Worm (Caenorhabditis elegans) whole organism, L1 larva: ENCODE data around the gene F19B10.3.
A peak's percentile ranks its signal among the peaks of the same experiment; 100 is the strongest.

ENCODE experiments used
- F16B12.6 ChIP-seq: fragments of 150-350 bp; optimal IDR thresholded peaks from 2 replicates; lab custom pipeline; 2014; ENCODE audit warnings: missing biosample characterization, missing genetic modification characterization
- aha-1 ChIP-seq: fragments of 150-350 bp; optimal IDR thresholded peaks from 2 replicates; lab custom pipeline; 2014; ENCODE audit warnings: missing biosample characterization, missing genetic modification characterization
- aly-2 ChIP-seq: fragments of 150-350 bp; optimal IDR thresholded peaks from 2 replicates; lab custom pipeline; 2014; ENCODE audit warnings: missing biosample characterization, missing genetic modification characterization
- ceh-8 ChIP-seq: fragments of 200-800 bp; sonication (Bioruptor generic); optimal IDR thresholded peaks from 2 replicates; lab custom pipeline; 2018; ENCODE audit warnings: mild to moderate bottlenecking, missing genetic modification characterization, moderate library complexity, missing compliant biosample characterization
- ceh-90 ChIP-seq: sonication (generic microtip); optimal IDR thresholded peaks from 2 replicates; lab custom pipeline; 2016; ENCODE audit warnings: missing genetic modification characterization, missing compliant biosample characterization
- ces-1 ChIP-seq: fragments of 150-350 bp; optimal IDR thresholded peaks from 2 replicates; lab custom pipeline; 2014; ENCODE audit warnings: missing biosample characterization, missing genetic modification reagents, missing genetic modification characterization
- dpl-1 ChIP-seq, 3 experiments: fragments of 150-350 bp in 2 of 3; sonication (generic microtip) in 1 of 3; optimal IDR thresholded peaks; 2 replicates each; lab custom pipeline; 2014 to 2017; ENCODE audit warnings: missing biosample characterization in 3 of 3, missing genetic modification characterization in 3 of 3, missing genetic modification reagents in 3 of 3
- efl-1 ChIP-seq, 4 experiments: fragments of 150-350 bp; optimal IDR thresholded peaks in 3 of 4; peaks in 1 of 4; 1 replicate in 1 of 4; 2 replicates in 3 of 4; lab custom pipeline; 2014; ENCODE audit warnings: missing biosample characterization in 2 of 4, missing genetic modification characterization in 2 of 4, missing genetic modification reagents in 2 of 4
- egl-27 ChIP-seq, 2 experiments: fragments of 150-350 bp in 1 of 2; sonication (generic microtip); optimal IDR thresholded peaks; 3 replicates each; lab custom pipeline; 2017 to 2018; ENCODE audit warnings: missing biosample characterization in 2 of 2, missing genetic modification characterization in 2 of 2, missing genetic modification reagents in 2 of 2
- ets-5 ChIP-seq: fragments of 200-800 bp; sonication (Bioruptor generic); IDR thresholded peaks from 2 replicates; pipeline ENCODE4 v1.3.6; 2022; ENCODE audit warnings: missing genetic modification characterization, missing compliant biosample characterization
- fkh-10 ChIP-seq: sonication (generic microtip); optimal IDR thresholded peaks from 2 replicates; lab custom pipeline; 2017; ENCODE audit warnings: missing biosample characterization, missing genetic modification reagents, missing genetic modification characterization
- fos-1 ChIP-seq: fragments of 150-350 bp; optimal IDR thresholded peaks from 2 replicates; lab custom pipeline; 2014; ENCODE audit warnings: missing biosample characterization, missing genetic modification characterization
- hlh-17 ChIP-seq: fragments of 200-800 bp; sonication (Bioruptor generic); optimal IDR thresholded peaks from 2 replicates; lab custom pipeline; 2018; ENCODE audit warnings: missing genetic modification characterization, mild to moderate bottlenecking, missing compliant biosample characterization, moderate library complexity, borderline replicate concordance
- hlh-4 ChIP-seq: sonication (generic microtip); optimal IDR thresholded peaks from 2 replicates; lab custom pipeline; 2016; ENCODE audit warnings: mild to moderate bottlenecking, missing genetic modification characterization, missing compliant biosample characterization
- irx-1 ChIP-seq: sonication (generic microtip); optimal IDR thresholded peaks from 2 replicates; lab custom pipeline; 2016; ENCODE audit warnings: missing genetic modification characterization, missing compliant biosample characterization
- jun-1 ChIP-seq: fragments of 150-350 bp; optimal IDR thresholded peaks from 2 replicates; lab custom pipeline; 2014; ENCODE audit warnings: missing biosample characterization, missing genetic modification reagents, missing genetic modification characterization
- lir-3 ChIP-seq: sonication (generic microtip); optimal IDR thresholded peaks from 2 replicates; lab custom pipeline; 2016; ENCODE audit warnings: mild to moderate bottlenecking, missing genetic modification characterization, moderate library complexity, missing compliant biosample characterization; ENCODE audit not compliant: poor library complexity
- mab-9 ChIP-seq: fragments of 200-800 bp; sonication (Bioruptor generic); IDR thresholded peaks from 2 replicates; pipeline ENCODE4 v1.3.6; 2022; ENCODE audit warnings: missing genetic modification reagents, missing genetic modification characterization, missing compliant biosample characterization
- mdl-1 ChIP-seq, 2 experiments: fragments of 150-350 bp; optimal IDR thresholded peaks; 2 replicates each; lab custom pipeline; 2014 to 2017; ENCODE audit warnings: missing biosample characterization in 2 of 2, missing genetic modification characterization in 2 of 2, inconsistent platforms in 1 of 2
- mep-1 ChIP-seq: fragments of 150-350 bp; optimal IDR thresholded peaks from 2 replicates; lab custom pipeline; 2014; ENCODE audit warnings: missing biosample characterization, missing genetic modification characterization
- nhr-12 ChIP-seq: sonication (generic microtip); optimal IDR thresholded peaks from 2 replicates; lab custom pipeline; 2017; ENCODE audit warnings: missing biosample characterization, missing genetic modification characterization
- nhr-20 ChIP-seq: sonication (generic microtip); optimal IDR thresholded peaks from 2 replicates; lab custom pipeline; 2016; ENCODE audit warnings: mild to moderate bottlenecking, missing genetic modification characterization, missing compliant biosample characterization
- nhr-77 ChIP-seq: fragments of 150-350 bp; optimal IDR thresholded peaks from 2 replicates; lab custom pipeline; 2014; ENCODE audit warnings: missing biosample characterization, missing genetic modification characterization
- nhr-84 ChIP-seq: sonication (generic microtip); optimal IDR thresholded peaks from 2 replicates; lab custom pipeline; 2017; ENCODE audit warnings: missing biosample characterization, missing genetic modification characterization
- nhr-90 ChIP-seq: sonication (generic microtip); optimal IDR thresholded peaks from 2 replicates; lab custom pipeline; 2016; ENCODE audit warnings: mild to moderate bottlenecking, missing genetic modification characterization, missing compliant biosample characterization; ENCODE audit not compliant: poor library complexity
- pag-3 ChIP-seq: sonication (generic microtip); optimal IDR thresholded peaks from 2 replicates; lab custom pipeline; 2017; ENCODE audit warnings: missing genetic modification characterization, mild to moderate bottlenecking, missing compliant biosample characterization, antibody characterized with exemption, borderline replicate concordance; ENCODE audit not compliant: insufficient read depth
- pqm-1 ChIP-seq: sonication (generic microtip); optimal IDR thresholded peaks from 3 replicates; lab custom pipeline; 2017; ENCODE audit warnings: missing biosample characterization, missing genetic modification characterization
- skn-1 ChIP-seq: fragments of 150-350 bp; optimal IDR thresholded peaks from 2 replicates; lab custom pipeline; 2014; ENCODE audit warnings: missing biosample characterization, missing genetic modification characterization
- snu-23 ChIP-seq: sonication (generic microtip); optimal IDR thresholded peaks from 2 replicates; lab custom pipeline; 2016; ENCODE audit warnings: missing genetic modification characterization, missing compliant biosample characterization
- sptf-1 ChIP-seq: fragments of 150-350 bp; optimal IDR thresholded peaks from 2 replicates; lab custom pipeline; 2014; ENCODE audit warnings: missing biosample characterization, missing genetic modification characterization
- sup-37 ChIP-seq: fragments of 200-800 bp; sonication (Bioruptor generic); optimal IDR thresholded peaks from 2 replicates; lab custom pipeline; 2018; ENCODE audit warnings: mild to moderate bottlenecking, missing genetic modification characterization, missing compliant biosample characterization
- swsn-7 ChIP-seq: sonication (generic microtip); optimal IDR thresholded peaks from 2 replicates; lab custom pipeline; 2016; ENCODE audit warnings: missing genetic modification characterization, missing compliant biosample characterization
- tbx-2 ChIP-seq: sonication (generic microtip); optimal IDR thresholded peaks from 2 replicates; lab custom pipeline; 2016; ENCODE audit warnings: missing genetic modification characterization, missing compliant biosample characterization
- tlp-1 ChIP-seq: fragments of 150-350 bp; optimal IDR thresholded peaks from 2 replicates; lab custom pipeline; 2014; ENCODE audit warnings: missing biosample characterization, missing genetic modification characterization
- unc-130 ChIP-seq: fragments of 150-350 bp; optimal IDR thresholded peaks from 2 replicates; lab custom pipeline; 2017; ENCODE audit warnings: missing biosample characterization, missing genetic modification characterization, inconsistent platforms
- unc-30 ChIP-seq: sonication (generic microtip); optimal IDR thresholded peaks from 2 replicates; lab custom pipeline; 2017; ENCODE audit warnings: missing biosample characterization, missing genetic modification characterization
- unc-62 ChIP-seq: fragments of 150-350 bp; optimal IDR thresholded peaks from 2 replicates; lab custom pipeline; 2014; ENCODE audit warnings: missing biosample characterization, missing genetic modification reagents, missing genetic modification characterization
- unc-86 ChIP-seq: sonication (generic microtip); optimal IDR thresholded peaks from 2 replicates; lab custom pipeline; 2016; ENCODE audit warnings: missing genetic modification characterization, missing compliant biosample characterization
- vab-15 ChIP-seq: sonication (generic microtip); optimal IDR thresholded peaks from 2 replicates; lab custom pipeline; 2017; ENCODE audit warnings: missing genotype, mild to moderate bottlenecking, missing genetic modification characterization, missing compliant biosample characterization
- xbp-1 ChIP-seq: sonication (generic microtip); optimal IDR thresholded peaks from 2 replicates; lab custom pipeline; 2016; ENCODE audit warnings: missing genetic modification characterization, missing compliant biosample characterization
- zag-1 ChIP-seq: fragments of 150-350 bp; optimal IDR thresholded peaks from 2 replicates; lab custom pipeline; 2014; ENCODE audit warnings: missing biosample characterization, missing genetic modification characterization
- zip-4 ChIP-seq: fragments of 200-800 bp; sonication (Bioruptor generic); optimal IDR thresholded peaks from 2 replicates; lab custom pipeline; 2018; ENCODE audit warnings: mild to moderate bottlenecking, missing genetic modification characterization, moderate library complexity, missing compliant biosample characterization
- ztf-4 ChIP-seq: fragments of 150-350 bp; optimal IDR thresholded peaks from 2 replicates; lab custom pipeline; 2014; ENCODE audit warnings: missing biosample characterization, missing genetic modification characterization

F19B10.3 gene

DNA sequence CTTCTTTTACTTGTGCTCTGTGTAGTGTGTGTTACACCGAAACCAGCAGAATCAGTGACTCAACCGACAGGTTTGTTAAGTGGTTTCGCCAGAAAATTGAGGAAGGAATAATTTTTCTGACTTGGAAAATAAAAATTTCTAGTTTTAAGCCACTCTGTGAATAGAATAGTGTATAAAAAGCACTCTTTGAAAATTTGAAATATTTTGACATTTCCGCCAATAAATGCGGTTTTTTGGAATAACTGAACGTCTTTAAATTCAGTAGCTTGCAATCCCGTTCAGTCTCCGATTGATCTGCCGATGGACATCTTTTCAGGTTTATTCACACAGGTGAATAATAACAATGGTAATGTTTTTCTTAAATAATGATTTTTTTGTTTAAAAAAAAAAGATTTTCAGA lies at the start of gene F19B10.3:
Gene F19B10.3, plus strand, starts transcription at position 301 of the 400 bp plus-strand sequence.
- no peak for TF ChIP-seq efl-1 (optimal IDR thresholded peaks at IDR 0.05; lab: Kevin White, UChicago)
- peak in 1 of 2 experiments; percentile 29 for TF ChIP-seq efl-1 (GFP tag; optimal IDR thresholded peaks at IDR 0.05 in 1 of 2; lab: Kevin White, UChicago)
- TF ChIP-seq sptf-1: no peak
- TF ChIP-seq ceh-8: no peak

DNA sequence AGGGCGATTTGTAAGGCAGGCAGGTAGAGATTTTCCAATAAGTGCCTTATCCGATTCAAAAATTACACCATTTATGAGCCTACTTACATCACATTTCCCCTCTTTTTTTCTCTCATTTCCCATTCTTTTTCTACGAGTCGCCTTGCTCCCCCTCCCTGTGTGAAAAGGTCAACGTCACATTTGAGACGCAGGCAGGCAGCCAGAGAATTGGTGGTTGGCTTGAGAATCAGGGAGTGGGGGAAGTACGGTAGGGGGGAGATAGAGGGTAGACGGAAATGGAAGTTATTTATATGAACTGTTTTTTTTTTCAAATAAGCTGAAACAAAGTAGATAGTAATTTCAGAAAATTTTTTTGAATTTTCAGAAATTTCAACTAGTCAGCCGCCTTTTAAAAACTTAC lies 48.0 kb upstream of the F19B10.3 start:
- TF ChIP-seq tlp-1 (no peak), egl-27 (tag; optimal IDR thresholded peaks at IDR 0.05; lab: Kevin White, UChicago) (no peak), xbp-1 (peak; percentile 42), unc-86 (no peak), aly-2 (tag; lab: Kevin White, UChicago) (no peak), mdl-1 (tag; optimal IDR thresholded peaks at IDR 0.05; lab: Kevin White, UChicago) (no peak), pag-3 (tag; lab: Kevin White, UChicago) (no peak)

DNA sequence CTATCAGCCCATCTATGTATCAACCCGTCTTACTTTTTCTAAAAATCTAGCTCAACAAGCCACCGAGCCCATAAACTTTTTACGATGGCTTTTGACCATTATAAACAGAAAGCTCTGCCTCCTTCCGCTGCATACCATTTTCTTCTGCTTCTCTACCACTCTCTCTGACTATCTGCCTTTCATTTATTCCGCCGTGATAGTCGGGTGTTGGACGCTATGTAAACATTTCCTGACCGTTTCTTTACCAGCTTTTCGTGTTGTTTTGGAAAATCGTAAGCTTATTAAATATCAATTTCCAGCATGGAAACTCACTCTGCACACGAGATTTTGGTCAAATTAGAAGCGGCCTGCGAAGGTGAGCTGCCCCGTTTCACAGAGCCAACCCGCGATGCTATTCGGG lies 47.1 kb upstream of the F19B10.3 start, which contains the start of gene F40E12.1:
Gene F40E12.1, plus strand, starts transcription at position 301 of the 400 bp plus-strand sequence.
- TF ChIP-seq zip-4 (no peak), mab-9 (GFP tag; lab: Robert Waterston, UW) (no peak), skn-1 (tag; lab: Kevin White, UChicago) (no peak), lir-3 (no peak)

DNA sequence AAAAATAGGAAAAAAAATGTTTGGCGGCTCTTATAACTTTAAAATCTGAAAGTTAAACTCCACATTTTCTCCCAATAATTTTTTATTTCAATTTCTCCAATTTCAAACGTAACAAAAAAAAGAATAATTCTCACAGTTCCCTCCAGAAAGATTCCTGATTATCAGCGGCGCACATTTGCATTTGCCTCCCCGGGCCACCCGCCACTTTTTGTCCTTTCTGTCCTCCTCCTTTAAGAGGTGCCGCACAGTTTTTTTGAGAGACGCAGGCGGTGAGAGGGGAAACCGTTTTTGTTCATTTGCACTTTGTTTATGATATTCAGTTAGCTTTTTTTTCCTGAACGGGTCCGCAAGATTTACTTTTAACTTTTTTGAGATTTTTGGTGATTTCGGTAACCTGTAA lies 43.7 kb upstream of the F19B10.3 start:
- TF ChIP-seq nhr-12 (tag; lab: Kevin White, UChicago) (no peak), jun-1 (tag; lab: Kevin White, UChicago) (no peak), zag-1 (tag; lab: Kevin White, UChicago) (no peak), fos-1 (tag; lab: Kevin White, UChicago) (no peak), sup-37 (no peak), fkh-10 (GFP tag; lab: Kevin White, UChicago) (no peak), unc-130 (no peak), dpl-1 (GFP tag; optimal IDR thresholded peaks at IDR 0.05; lab: Kevin White, UChicago) (no peak), egl-27 (tag; optimal IDR thresholded peaks at IDR 0.05; lab: Kevin White, UChicago) (no peak), mep-1 (tag; lab: Kevin White, UChicago) (no peak), pag-3 (tag; lab: Kevin White, UChicago) (no peak), hlh-4 (tag; lab: Kevin White, UChicago) (no peak), ztf-4 (tag; lab: Kevin White, UChicago) (no peak), unc-86 (no peak), ets-5 (GFP tag; lab: Robert Waterston, UW) (no peak)
- TF ChIP-seq, all 84 proteins: peak for 0

DNA sequence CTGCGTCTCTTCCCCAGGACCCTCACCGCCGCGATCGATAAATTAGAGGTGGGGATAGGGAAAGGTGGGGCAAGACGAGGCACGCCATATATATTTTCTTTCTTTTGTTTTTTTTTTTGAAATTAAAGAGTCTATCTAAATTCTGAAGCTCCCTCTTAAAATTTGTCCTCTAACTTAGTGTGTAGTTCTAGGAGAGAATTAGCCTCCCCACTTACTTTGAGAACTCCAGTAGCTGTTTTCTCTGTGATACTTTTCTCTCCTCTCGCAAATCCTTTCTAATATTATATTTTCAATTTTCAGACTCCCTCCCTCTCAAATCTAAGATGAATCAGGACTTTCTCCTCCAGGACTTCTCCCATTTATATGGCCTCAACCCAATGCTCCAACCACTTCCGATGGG lies 42.6 kb upstream of the F19B10.3 start, which contains the start of gene M151.7:
Gene M151.7, plus strand, starts transcription at position 301 of the 400 bp plus-strand sequence.
- TF ChIP-seq nhr-20: no peak
- TF ChIP-seq ceh-90 (tag; lab: Kevin White, UChicago): no peak
- no peak for TF ChIP-seq hlh-17 (GFP tag; lab: Kevin White, UChicago)
- no peak for TF ChIP-seq snu-23 (GFP tag; lab: Kevin White, UChicago)
- no peak for TF ChIP-seq aha-1 (tag; lab: Kevin White, UChicago)
- no peak for TF ChIP-seq tbx-2 (tag; lab: Kevin White, UChicago)
- TF ChIP-seq ces-1 (GFP tag; lab: Kevin White, UChicago): no peak
- TF ChIP-seq swsn-7 (tag; lab: Kevin White, UChicago): no peak
- TF ChIP-seq nhr-90: no peak
- no peak for TF ChIP-seq pqm-1 (tag; lab: Kevin White, UChicago)
- TF ChIP-seq nhr-84 (tag; lab: Kevin White, UChicago): no peak
- no peak for TF ChIP-seq irx-1 (tag; lab: Kevin White, UChicago)
- TF ChIP-seq F16B12.6 (tag; lab: Kevin White, UChicago): no peak
- TF ChIP-seq vab-15: no peak
- no peak for TF ChIP-seq nhr-77 (tag; lab: Kevin White, UChicago)
- no peak for TF ChIP-seq sptf-1
- TF ChIP-seq unc-62: no peak
- TF ChIP-seq unc-30 (tag; lab: Kevin White, UChicago): no peak
- TF ChIP-seq lir-3: no peak
